Worm (Caenorhabditis elegans) whole organism, midembryonic: ENCODE measurements around the gene spp-9.
A peak's percentile ranks its signal among the peaks of the same experiment; 100 is the strongest.

Experiments
- T22C8.4 ChIP-seq: fragments of 200-800 bp; sonication (Bioruptor generic); IDR thresholded peaks from 2 replicates; pipeline ENCODE4 v1.3.6; 2022; ENCODE audit warnings: missing genetic modification characterization, missing compliant biosample characterization
- cog-1 ChIP-seq: sonication (generic microtip); optimal IDR thresholded peaks from 2 replicates; lab custom pipeline; 2016; ENCODE audit warnings: missing genetic modification characterization, missing compliant biosample characterization
- flt-1 ChIP-seq: fragments of 200-800 bp; sonication (Bioruptor generic); IDR thresholded peaks from 2 replicates; pipeline ENCODE4 v1.3.6; 2022; ENCODE audit warnings: missing genetic modification characterization, missing compliant biosample characterization
- klf-2 ChIP-seq: fragments of 200-800 bp; sonication (Bioruptor generic); conservative IDR thresholded peaks from 2 replicates; pipeline ENCODE4 v1.3.6; 2022; ENCODE audit warnings: missing genetic modification reagents, missing genetic modification characterization, missing compliant biosample characterization
- med-1 ChIP-seq: sonication (generic microtip); optimal IDR thresholded peaks from 2 replicates; lab custom pipeline; 2017; ENCODE audit warnings: missing genetic modification characterization, mild to moderate bottlenecking, missing compliant biosample characterization, antibody characterized with exemption, missing genetic modification reagents; ENCODE audit not compliant: insufficient read depth
- ref-1 ChIP-seq: fragments of 200-800 bp; sonication (Bioruptor generic); conservative IDR thresholded peaks from 2 replicates; pipeline ENCODE4 v1.3.6; 2022; ENCODE audit warnings: missing genetic modification reagents, missing genetic modification characterization, missing compliant biosample characterization
- tab-1 ChIP-seq: fragments of 200-800 bp; sonication (Bioruptor generic); IDR thresholded peaks from 2 replicates; pipeline ENCODE4 v1.3.6; 2022; ENCODE audit warnings: missing genetic modification characterization, missing compliant biosample characterization
- ztf-23 ChIP-seq: fragments of 200-800 bp; sonication (Bioruptor generic); IDR thresholded peaks from 2 replicates; pipeline ENCODE4 v1.3.6; 2022; ENCODE audit warnings: missing genetic modification reagents, missing genetic modification characterization, missing compliant biosample characterization
- ztf-29 ChIP-seq: fragments of 200-800 bp; sonication (Bioruptor generic); IDR thresholded peaks from 2 replicates; pipeline ENCODE4 v1.3.6; 2022; ENCODE audit warnings: missing genetic modification reagents, missing genetic modification characterization, missing compliant biosample characterization

The spp-9 gene

ce11 chrX:11472953-11473671 is 14.5 kb upstream of the spp-9 start:
- TF ChIP-seq ztf-23 (0 out of 2 replicates have a peak, but pooled peaks have one; percentile 8), ref-1 (GFP tag; lab: Robert Waterston, UW) (no peak)

- TF ChIP-seq flt-1 (GFP tag; lab: Robert Waterston, UW) (no peak), T22C8.4 (no peak), ztf-29 (GFP tag; lab: Robert Waterston, UW) (no peak)
Measured at ce11 chrX:11474149-11474585, 13.4 kb upstream of the spp-9 start.

ce11 chrX:11474605-11475385 is 12.8 kb upstream of the spp-9 start:
- TF ChIP-seq T22C8.4: no peak
- TF ChIP-seq flt-1 (GFP tag; lab: Robert Waterston, UW): no peak
- TF ChIP-seq ztf-23: no peak
- no peak for TF ChIP-seq cog-1 (tag; lab: Kevin White, UChicago)
- no peak for TF ChIP-seq tab-1 (GFP tag; lab: Robert Waterston, UW)
- TF ChIP-seq klf-2 (GFP tag; lab: Robert Waterston, UW): no peak
- no peak for TF ChIP-seq med-1
- no peak for TF ChIP-seq ref-1 (GFP tag; lab: Robert Waterston, UW)
- TF ChIP-seq ztf-29 (GFP tag; lab: Robert Waterston, UW): no peak

ce11 chrX:11475780-11476179 is 11.8 kb upstream of the spp-9 start:
- TF ChIP-seq ztf-23 (no peak), tab-1 (GFP tag; lab: Robert Waterston, UW) (no peak), ztf-29 (GFP tag; lab: Robert Waterston, UW) (no peak), flt-1 (GFP tag; lab: Robert Waterston, UW) (no peak), T22C8.4 (no peak), klf-2 (GFP tag; lab: Robert Waterston, UW) (no peak), med-1 (no peak), cog-1 (tag; lab: Kevin White, UChicago) (no peak), ref-1 (GFP tag; lab: Robert Waterston, UW) (no peak)

- TF ChIP-seq ztf-23 (no peak), ztf-29 (GFP tag; lab: Robert Waterston, UW) (no peak), tab-1 (GFP tag; lab: Robert Waterston, UW) (no peak), flt-1 (GFP tag; lab: Robert Waterston, UW) (no peak), klf-2 (GFP tag; lab: Robert Waterston, UW) (no peak), med-1 (no peak), cog-1 (tag; lab: Kevin White, UChicago) (no peak), ref-1 (GFP tag; lab: Robert Waterston, UW) (no peak), T22C8.4 (no peak)
Measured at ce11 chrX:11477748-11478147, 9.8 kb upstream of the spp-9 start.

ce11 chrX:11478758-11479157 is 8.8 kb upstream of the spp-9 start:
- TF ChIP-seq ref-1 (GFP tag; lab: Robert Waterston, UW) (no peak), med-1 (no peak), ztf-29 (GFP tag; lab: Robert Waterston, UW) (no peak), ztf-23 (no peak), tab-1 (GFP tag; lab: Robert Waterston, UW) (no peak), flt-1 (GFP tag; lab: Robert Waterston, UW) (no peak), T22C8.4 (no peak), klf-2 (GFP tag; lab: Robert Waterston, UW) (no peak), cog-1 (tag; lab: Kevin White, UChicago) (no peak)

ce11 chrX:11479321-11479863 is 8.2 kb upstream of the spp-9 start:
- TF ChIP-seq cog-1 (tag; lab: Kevin White, UChicago) (no peak), tab-1 (GFP tag; lab: Robert Waterston, UW) (no peak), ztf-23 (no peak), klf-2 (GFP tag; lab: Robert Waterston, UW) (no peak), T22C8.4 (no peak), med-1 (no peak), ztf-29 (GFP tag; lab: Robert Waterston, UW) (no peak), ref-1 (GFP tag; lab: Robert Waterston, UW) (no peak), flt-1 (GFP tag; lab: Robert Waterston, UW) (no peak)

ce11 chrX:11480032-11480431 is 7.6 kb upstream of the spp-9 start:
- no peak for TF ChIP-seq tab-1 (GFP tag; lab: Robert Waterston, UW)
- no peak for TF ChIP-seq med-1
- no peak for TF ChIP-seq klf-2 (GFP tag; lab: Robert Waterston, UW)
- no peak for TF ChIP-seq flt-1 (GFP tag; lab: Robert Waterston, UW)
- TF ChIP-seq T22C8.4: no peak
- TF ChIP-seq cog-1 (tag; lab: Kevin White, UChicago): no peak
- no peak for TF ChIP-seq ztf-29 (GFP tag; lab: Robert Waterston, UW)
- TF ChIP-seq ztf-23: no peak
- no peak for TF ChIP-seq ref-1 (GFP tag; lab: Robert Waterston, UW)

ce11 chrX:11480990-11481824 is 6.4 kb upstream of the spp-9 start:
- TF ChIP-seq ztf-23 (no peak), flt-1 (GFP tag; lab: Robert Waterston, UW) (no peak), ztf-29 (GFP tag; lab: Robert Waterston, UW) (no peak), T22C8.4 (no peak), med-1 (no peak), tab-1 (GFP tag; lab: Robert Waterston, UW) (no peak)
